Worm (Caenorhabditis elegans) whole organism, L3 larva: ENCODE measurements around the gene dib-1.
A peak's percentile ranks its signal among the peaks of the same experiment; 100 is the strongest.
"Not testable (repeated sequence)": the region's sequence is repeated elsewhere in the genome, so short reads cannot be mapped to it uniquely, and the experiment has no call there.

Experiments used
- R02D3.7 ChIP-seq: fragments of 150-350 bp; optimal IDR thresholded peaks from 2 replicates; lab custom pipeline; 2014; ENCODE audit warnings: missing biosample characterization, missing genetic modification characterization
- ZK546.5 ChIP-seq: sonication (generic microtip); optimal IDR thresholded peaks from 2 replicates; lab custom pipeline; 2017; ENCODE audit warnings: missing biosample characterization, missing genetic modification characterization
- aly-2 ChIP-seq: fragments of 150-350 bp; optimal IDR thresholded peaks from 2 replicates; lab custom pipeline; 2014; ENCODE audit warnings: missing biosample characterization, missing genetic modification characterization
- ama-1 ChIP-seq: fragments of 150-350 bp; optimal IDR thresholded peaks from 2 replicates; lab custom pipeline; 2018
- ceh-16 ChIP-seq: sonication (generic microtip); optimal IDR thresholded peaks from 2 replicates; lab custom pipeline; 2017; ENCODE audit warnings: missing biosample characterization, missing genetic modification characterization
- ceh-28 ChIP-seq: fragments of 150-350 bp; optimal IDR thresholded peaks from 2 replicates; lab custom pipeline; 2014; ENCODE audit warnings: missing biosample characterization, missing genetic modification reagents, missing genetic modification characterization
- ceh-9 ChIP-seq: sonication (generic microtip); optimal IDR thresholded peaks from 2 replicates; lab custom pipeline; 2018; ENCODE audit warnings: missing biosample characterization, missing genetic modification characterization
- daf-12 ChIP-seq: fragments of 150-350 bp; optimal IDR thresholded peaks from 2 replicates; lab custom pipeline; 2014; ENCODE audit warnings: missing biosample characterization, missing genetic modification reagents, missing genetic modification characterization
- egl-27 ChIP-seq: sonication (generic microtip); optimal IDR thresholded peaks from 4 replicates; lab custom pipeline; 2017; ENCODE audit warnings: missing biosample characterization, missing genetic modification reagents, missing genetic modification characterization
- egl-5 ChIP-seq: fragments of 150-350 bp; optimal IDR thresholded peaks from 2 replicates; lab custom pipeline; 2017; ENCODE audit warnings: missing biosample characterization, missing genetic modification reagents, missing genetic modification characterization, inconsistent platforms
- elt-1 ChIP-seq: fragments of 150-350 bp; optimal IDR thresholded peaks from 2 replicates; lab custom pipeline; 2014; ENCODE audit warnings: missing biosample characterization, missing genetic modification characterization
- elt-2 ChIP-seq: sonication (generic microtip); optimal IDR thresholded peaks from 2 replicates; lab custom pipeline; 2016; ENCODE audit warnings: missing genetic modification reagents, mild to moderate bottlenecking, missing genetic modification characterization, missing compliant biosample characterization
- elt-3 ChIP-seq, 3 experiments: fragments of 150-350 bp in 1 of 3; sonication (generic microtip) in 2 of 3; optimal IDR thresholded peaks; 2 replicates in 2 of 3; 4 replicates in 1 of 3; lab custom pipeline; 2014 to 2017; ENCODE audit warnings: missing biosample characterization in 3 of 3, missing genetic modification characterization in 3 of 3
- fkh-10 ChIP-seq: sonication (generic microtip); optimal IDR thresholded peaks from 2 replicates; lab custom pipeline; 2017; ENCODE audit warnings: missing biosample characterization, missing genetic modification reagents, missing genetic modification characterization
- fos-1 ChIP-seq: fragments of 150-350 bp; optimal IDR thresholded peaks from 2 replicates; lab custom pipeline; 2014; ENCODE audit warnings: missing biosample characterization, missing genetic modification characterization
- hmg-11 ChIP-seq: sonication (generic microtip); optimal IDR thresholded peaks from 2 replicates; lab custom pipeline; 2016; ENCODE audit warnings: missing genetic modification characterization, missing compliant biosample characterization
- lin-15B ChIP-seq: fragments of 150-350 bp; optimal IDR thresholded peaks from 2 replicates; lab custom pipeline; 2014; ENCODE audit warnings: missing biosample characterization, missing genetic modification characterization
- lin-39 ChIP-seq: fragments of 150-350 bp; optimal IDR thresholded peaks from 2 replicates; lab custom pipeline; 2018; ENCODE audit warnings: missing biosample characterization, missing genetic modification reagents, missing genetic modification characterization
- mml-1 ChIP-seq: fragments of 150-350 bp; sonication (generic microtip); optimal IDR thresholded peaks from 3 replicates; lab custom pipeline; 2014; ENCODE audit warnings: missing biosample characterization, missing genetic modification characterization
- nhr-23 ChIP-seq: fragments of 150-350 bp; optimal IDR thresholded peaks from 2 replicates; lab custom pipeline; 2014; ENCODE audit warnings: missing biosample characterization, missing genetic modification reagents, missing genetic modification characterization
- nhr-237 ChIP-seq: fragments of 150-350 bp; optimal IDR thresholded peaks from 2 replicates; lab custom pipeline; 2014; ENCODE audit warnings: missing biosample characterization, missing genetic modification characterization
- nhr-25 ChIP-seq: sonication (generic microtip); optimal IDR thresholded peaks from 2 replicates; lab custom pipeline; 2017; ENCODE audit warnings: missing biosample characterization, missing genetic modification characterization
- nhr-28 ChIP-seq: fragments of 150-350 bp; optimal IDR thresholded peaks from 2 replicates; lab custom pipeline; 2014; ENCODE audit warnings: missing biosample characterization, missing genetic modification characterization
- nhr-76 ChIP-seq: fragments of 150-350 bp; sonication (generic microtip); optimal IDR thresholded peaks from 5 replicates; lab custom pipeline; 2014; ENCODE audit warnings: missing biosample characterization, missing genetic modification characterization
- nhr-77 ChIP-seq: fragments of 150-350 bp; optimal IDR thresholded peaks from 2 replicates; lab custom pipeline; 2014; ENCODE audit warnings: missing biosample characterization, missing genetic modification characterization
- pha-4 ChIP-seq: fragments of 150-350 bp; optimal IDR thresholded peaks from 2 replicates; lab custom pipeline; 2014; ENCODE audit warnings: missing biosample characterization, missing genetic modification reagents, missing genetic modification characterization
- sea-2 ChIP-seq: fragments of 150-350 bp; sonication (generic microtip); optimal IDR thresholded peaks from 4 replicates; lab custom pipeline; 2014; ENCODE audit warnings: missing biosample characterization, missing genetic modification reagents, missing genetic modification characterization
- skn-1 ChIP-seq: fragments of 150-350 bp; optimal IDR thresholded peaks from 2 replicates; lab custom pipeline; 2014; ENCODE audit warnings: missing biosample characterization, missing genetic modification characterization
- snpc-4 ChIP-seq: fragments of 150-350 bp; optimal IDR thresholded peaks from 2 replicates; lab custom pipeline; 2014; ENCODE audit warnings: missing biosample characterization, missing genetic modification characterization
- unc-62 ChIP-seq: fragments of 150-350 bp; sonication (generic microtip); optimal IDR thresholded peaks from 4 replicates; lab custom pipeline; 2014; ENCODE audit warnings: missing biosample characterization, missing genetic modification reagents, missing genetic modification characterization
- zag-1 ChIP-seq: fragments of 150-350 bp; optimal IDR thresholded peaks from 2 replicates; lab custom pipeline; 2014; ENCODE audit warnings: missing biosample characterization, missing genetic modification characterization
- ztf-11 ChIP-seq: fragments of 150-350 bp; optimal IDR thresholded peaks from 2 replicates; lab custom pipeline; 2014; ENCODE audit warnings: missing biosample characterization, missing genetic modification characterization
- ztf-4 ChIP-seq: fragments of 150-350 bp; optimal IDR thresholded peaks from 2 replicates; lab custom pipeline; 2014; ENCODE audit warnings: missing biosample characterization, missing genetic modification characterization

The dib-1 gene

DNA sequence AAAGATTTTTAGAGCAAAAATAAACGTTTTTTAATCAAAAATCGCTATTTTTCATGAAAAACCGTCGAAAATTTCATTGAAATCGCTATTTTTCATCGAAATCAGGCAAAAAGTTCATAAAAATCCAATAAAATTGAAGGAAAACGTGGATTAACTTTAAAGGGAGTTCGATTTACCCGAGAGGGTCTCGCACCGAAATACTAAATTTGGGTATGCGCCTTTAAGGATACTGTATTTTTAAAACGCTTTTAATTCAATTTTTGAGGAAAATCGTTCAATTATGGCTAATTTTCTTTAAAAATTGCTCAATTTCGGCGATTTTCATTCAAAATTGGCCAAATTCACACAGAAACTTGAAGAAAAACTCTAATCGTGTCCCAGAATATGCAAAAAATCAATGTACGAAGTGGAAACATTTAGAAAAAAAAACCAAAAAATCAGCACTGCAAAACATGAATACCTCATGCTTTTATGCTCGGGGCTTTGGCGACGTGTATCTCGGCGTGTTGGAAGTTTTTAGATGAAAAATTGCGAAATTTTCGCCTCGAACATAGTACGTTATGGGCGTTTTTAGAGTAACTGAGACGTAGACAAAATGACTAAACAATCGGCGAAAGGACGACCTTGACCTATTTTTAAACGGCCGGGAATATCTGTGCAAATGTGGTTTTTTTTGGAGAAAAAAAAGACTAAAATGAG is 2.3 kb downstream of the dib-1 start:
- no peak for TF ChIP-seq ZK546.5 (tag; lab: Kevin White, UChicago)
- TF ChIP-seq elt-3 (tag; optimal IDR thresholded peaks at IDR 0.05; lab: Kevin White, UChicago), result no peak
- TF ChIP-seq nhr-23 (tag; lab: Kevin White, UChicago), result peak; percentile 53
- TF ChIP-seq nhr-25 (tag; lab: Kevin White, UChicago), result peak; percentile 10

DNA sequence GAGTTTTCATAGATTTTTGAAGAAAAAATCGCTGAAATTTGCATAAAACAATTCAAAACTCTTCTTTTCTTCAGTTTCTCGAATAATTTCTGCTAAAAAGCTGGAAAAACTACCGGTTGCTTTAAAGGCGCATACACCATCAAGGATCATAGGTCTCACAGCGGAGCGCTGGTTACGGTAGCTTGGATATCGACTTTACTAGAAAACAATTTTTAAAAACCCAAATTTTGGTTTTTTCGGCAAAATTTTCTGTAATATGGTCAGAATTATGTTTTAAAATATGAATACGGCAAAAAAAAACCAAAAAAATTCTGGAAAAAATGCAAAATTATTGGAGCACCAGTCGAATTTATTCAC is 2.8 kb downstream of the dib-1 start:
- TF ChIP-seq R02D3.7 (tag; lab: Kevin White, UChicago), result no peak
- TF ChIP-seq snpc-4 (tag; lab: Kevin White, UChicago), result no peak
- no peak for TF ChIP-seq elt-1
- TF ChIP-seq ama-1 (lab: Kevin White, UChicago), result no peak
- TF ChIP-seq mml-1 (tag; lab: Kevin White, UChicago), result no peak
- TF ChIP-seq egl-5 (tag; lab: Kevin White, UChicago), result no peak
- TF ChIP-seq lin-39, result no peak
- no peak for TF ChIP-seq skn-1 (tag; lab: Kevin White, UChicago)
- no peak for TF ChIP-seq nhr-76 (tag; lab: Kevin White, UChicago)
- no peak for TF ChIP-seq ceh-28
- TF ChIP-seq zag-1 (tag; lab: Kevin White, UChicago), result no peak
- no peak for TF ChIP-seq fos-1 (tag; lab: Kevin White, UChicago)

DNA sequence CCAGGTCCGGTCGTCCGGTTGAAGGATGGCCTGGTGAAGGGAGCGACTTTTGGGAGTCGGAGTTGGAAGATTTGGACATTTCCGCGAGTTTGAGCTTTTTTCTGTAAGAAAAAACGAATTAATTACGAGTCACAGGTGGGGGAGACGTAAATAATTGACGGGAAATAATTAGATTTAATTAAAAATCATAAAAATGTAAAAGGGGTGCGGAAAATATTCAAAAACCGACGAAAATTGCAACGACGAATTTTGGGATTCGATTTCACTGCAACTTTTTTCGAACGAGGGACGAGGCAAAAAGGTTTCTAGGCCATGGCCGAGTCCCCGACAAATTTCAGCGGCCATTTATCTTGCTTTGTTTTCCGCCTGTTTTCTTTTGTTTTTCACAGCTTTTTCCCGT is 3.9 kb downstream of the dib-1 start, which contains the start of gene Y54G2A.19:
Gene Y54G2A.19, minus strand, starts transcription at position 101 of the 400 bp plus-strand sequence.
- not testable (repeated sequence) for TF ChIP-seq lin-15B, R02D3.7, ztf-4 (tag; lab: Kevin White, UChicago)
- TF ChIP-seq, all 47 proteins: peak for 0; not testable (repeated sequence) for 47

DNA sequence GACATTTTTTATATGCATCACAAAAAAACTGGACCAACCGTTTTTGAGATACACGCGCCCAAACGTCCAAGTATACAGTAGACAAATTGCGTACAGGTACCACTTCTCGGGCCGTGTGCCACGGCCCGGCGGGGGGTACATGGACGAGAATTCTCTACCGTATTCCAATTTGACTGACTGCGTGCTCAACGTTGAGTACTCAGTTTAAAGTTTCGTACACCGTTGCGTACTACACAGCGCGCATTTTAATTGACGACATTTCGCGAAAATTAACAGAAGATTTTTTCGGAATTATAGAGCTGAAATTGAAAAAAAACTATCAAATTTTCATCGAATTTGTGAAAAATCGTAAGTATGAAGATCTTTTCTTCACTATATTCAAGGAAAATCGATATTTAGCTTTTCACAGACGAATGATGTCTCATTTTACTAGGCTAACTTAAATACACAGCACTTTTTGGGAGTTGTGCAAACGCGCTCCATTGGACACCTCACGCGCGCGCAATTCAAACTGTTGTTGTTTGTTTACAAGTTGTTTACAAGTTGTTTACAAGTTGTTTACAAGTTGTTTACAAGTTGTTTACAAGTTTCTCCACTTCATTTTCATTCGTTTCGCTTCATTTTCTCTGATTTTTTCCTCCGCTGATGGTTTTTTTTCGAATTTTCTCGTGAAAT is 5.4 kb downstream of the dib-1 start:
- TF ChIP-seq pha-4 (peak; percentile 11), elt-2 (tag; lab: Kevin White, UChicago) (peak; percentile 8)

DNA sequence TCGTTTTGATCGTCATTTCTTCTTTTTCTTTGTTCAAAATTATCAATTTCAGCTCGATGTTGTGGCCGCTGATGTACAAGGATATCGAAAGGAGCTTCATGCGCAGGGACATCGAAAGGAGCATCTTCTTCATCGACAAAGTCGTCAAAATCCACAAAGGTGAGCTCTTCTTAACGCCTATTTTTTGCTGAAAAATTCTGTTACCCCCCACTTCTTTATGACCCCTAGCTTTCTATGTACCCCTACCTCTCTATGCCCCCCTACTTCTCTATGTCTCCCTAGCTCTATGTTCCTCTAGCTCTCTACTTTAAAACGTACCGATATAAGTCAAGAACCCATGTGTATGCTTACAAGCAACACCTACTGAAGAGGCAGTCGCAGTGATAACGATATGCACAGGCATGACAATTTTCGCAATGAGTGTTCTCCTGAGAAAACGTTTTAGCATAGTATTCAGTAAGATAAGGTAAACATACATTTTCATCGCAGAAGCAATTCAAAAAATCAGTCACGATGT is 7.0 kb downstream of the dib-1 start, which contains the start of gene Y54G2A.36:
Gene Y54G2A.36, plus strand, starts transcription at position 51 of the 517 bp plus-strand sequence.
- TF ChIP-seq R02D3.7 (tag; lab: Kevin White, UChicago), result no peak
- TF ChIP-seq zag-1 (tag; lab: Kevin White, UChicago), result no peak
- TF ChIP-seq nhr-237 (tag; lab: Kevin White, UChicago), result no peak
- TF ChIP-seq sea-2, result no peak
- TF ChIP-seq egl-27 (tag; lab: Kevin White, UChicago), result no peak
- no peak for TF ChIP-seq aly-2 (tag; lab: Kevin White, UChicago)
- TF ChIP-seq nhr-28 (tag; lab: Kevin White, UChicago), result no peak
- TF ChIP-seq ceh-9, result no peak
- TF ChIP-seq nhr-77, result no peak
- TF ChIP-seq hmg-11 (tag; lab: Kevin White, UChicago), result no peak
- TF ChIP-seq unc-62 (GFP tag; lab: Kevin White, UChicago), result no peak
- no peak for TF ChIP-seq lin-15B (tag; lab: Kevin White, UChicago)
- TF ChIP-seq ama-1 (lab: Kevin White, UChicago), result no peak
- no peak for TF ChIP-seq nhr-76 (tag; lab: Kevin White, UChicago)
- TF ChIP-seq ceh-16 (tag; lab: Kevin White, UChicago), result no peak
- no peak for TF ChIP-seq daf-12 (tag; lab: Kevin White, UChicago)
- TF ChIP-seq egl-5 (tag; lab: Kevin White, UChicago), result no peak

DNA sequence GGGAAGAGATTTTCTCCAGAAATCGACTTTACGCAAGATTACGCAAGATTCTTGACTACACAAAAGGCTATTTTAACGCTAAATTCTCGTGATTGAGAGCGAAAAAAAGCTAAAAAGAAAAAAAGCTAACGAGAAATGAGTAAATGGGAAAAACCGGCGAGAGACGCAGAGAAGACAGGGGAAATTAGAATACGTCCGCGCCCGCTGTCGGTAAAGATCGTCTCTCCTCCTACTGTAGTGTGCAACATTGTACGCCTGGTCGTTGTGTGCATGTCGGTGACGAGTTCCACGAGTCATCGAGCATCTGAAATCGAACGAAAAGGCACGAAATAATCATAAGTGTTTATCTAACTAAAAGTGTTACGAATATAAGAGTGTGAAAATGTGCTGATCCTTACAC is 23.9 kb downstream of the dib-1 start:
- TF ChIP-seq snpc-4 (tag; lab: Kevin White, UChicago), result no peak
- TF ChIP-seq ztf-11 (tag; lab: Kevin White, UChicago), result no peak
- TF ChIP-seq lin-39, result no peak
- TF ChIP-seq fkh-10 (GFP tag; lab: Kevin White, UChicago), result no peak
- no peak for TF ChIP-seq fos-1 (tag; lab: Kevin White, UChicago)
- no peak for TF ChIP-seq elt-1
- TF ChIP-seq ama-1 (lab: Kevin White, UChicago), result no peak
- TF ChIP-seq egl-5 (tag; lab: Kevin White, UChicago), result no peak
- no peak for TF ChIP-seq nhr-23 (tag; lab: Kevin White, UChicago)
